Worm (Caenorhabditis elegans): ENCODE results near the gene ccdc-12.

- TF ChIP-seq sptf-1 (tag; optimal IDR thresholded peaks at IDR 0.05) = no peak
- no peak for TF ChIP-seq pha-4 (tag; optimal IDR thresholded peaks at IDR 0.05)
- no peak for TF ChIP-seq ztf-11 (tag; optimal IDR thresholded peaks at IDR 0.05)
These were observed 18.6 kb downstream of the ccdc-12 start, which contains the start of gene grd-16 for ce11 chrIV:2476386-2476785.

All from whole organism, mixed stage, embryonic.